Worm (Caenorhabditis elegans) whole organism, late embryonic: ENCODE measurements around the gene Y73F8A.22.

ENCODE experiments used
- C08G9.2 ChIP-seq: sonication (generic microtip); optimal IDR thresholded peaks from 2 replicates; lab custom pipeline; 2016; ENCODE audit warnings: mild to moderate bottlenecking, missing genetic modification characterization, moderate library complexity, missing compliant biosample characterization
- C38D4.7 ChIP-seq: fragments of 200-800 bp; sonication (Bioruptor generic); optimal IDR thresholded peaks from 2 replicates; lab custom pipeline; 2018; ENCODE audit warnings: mild to moderate bottlenecking, missing genetic modification characterization, moderate library complexity, missing compliant biosample characterization
- ahr-1 ChIP-seq: sonication (generic microtip); optimal IDR thresholded peaks from 2 replicates; lab custom pipeline; 2016; ENCODE audit warnings: missing genetic modification characterization, missing compliant biosample characterization
- ama-1 ChIP-seq: fragments of 150-350 bp; optimal IDR thresholded peaks from 2 replicates; lab custom pipeline; 2014
- ceh-22 ChIP-seq: sonication (generic microtip); optimal IDR thresholded peaks from 2 replicates; lab custom pipeline; 2017; ENCODE audit warnings: missing biosample characterization, missing genetic modification characterization
- ceh-24 ChIP-seq: sonication (generic microtip); optimal IDR thresholded peaks from 2 replicates; lab custom pipeline; 2016; ENCODE audit warnings: mild to moderate bottlenecking, missing genetic modification characterization, missing compliant biosample characterization
- ceh-31 ChIP-seq: sonication (generic microtip); optimal IDR thresholded peaks from 2 replicates; lab custom pipeline; 2016; ENCODE audit warnings: missing genetic modification characterization, missing compliant biosample characterization
- ceh-45 ChIP-seq: fragments of 200-800 bp; sonication (Bioruptor generic); IDR thresholded peaks from 2 replicates; pipeline ENCODE4 v1.3.6; 2022; ENCODE audit warnings: missing genetic modification reagents, missing genetic modification characterization, missing compliant biosample characterization
- ceh-48 ChIP-seq: sonication (generic microtip); optimal IDR thresholded peaks from 2 replicates; lab custom pipeline; 2016; ENCODE audit warnings: missing genetic modification characterization, inconsistent platforms, missing compliant biosample characterization
- ceh-9 ChIP-seq: sonication (generic microtip); optimal IDR thresholded peaks from 2 replicates; lab custom pipeline; 2016; ENCODE audit warnings: mild to moderate bottlenecking, missing genetic modification characterization, inconsistent platforms, missing compliant biosample characterization
- dve-1 ChIP-seq: sonication (generic microtip); optimal IDR thresholded peaks from 2 replicates; lab custom pipeline; 2017; ENCODE audit warnings: antibody characterized with exemption, mild to moderate bottlenecking, missing genetic modification characterization, missing compliant biosample characterization
- elt-2 ChIP-seq: sonication (generic microtip); optimal IDR thresholded peaks from 2 replicates; lab custom pipeline; 2016; ENCODE audit warnings: missing genetic modification reagents, missing genetic modification characterization, missing compliant biosample characterization
- fkh-10 ChIP-seq: fragments of 150-350 bp; optimal IDR thresholded peaks from 2 replicates; lab custom pipeline; 2014; ENCODE audit warnings: missing biosample characterization, missing genetic modification reagents, missing genetic modification characterization
- fkh-6 ChIP-seq: sonication (generic microtip); optimal IDR thresholded peaks from 2 replicates; lab custom pipeline; 2016; ENCODE audit warnings: missing genetic modification characterization, missing compliant biosample characterization
- gmeb-2 ChIP-seq: sonication (generic microtip); optimal IDR thresholded peaks from 2 replicates; lab custom pipeline; 2016; ENCODE audit warnings: missing genetic modification characterization, inconsistent platforms, missing compliant biosample characterization
- hlh-13 ChIP-seq: fragments of 200-800 bp; sonication (Bioruptor generic); optimal IDR thresholded peaks from 2 replicates; lab custom pipeline; 2018; ENCODE audit warnings: mild to moderate bottlenecking, missing genetic modification characterization, missing compliant biosample characterization
- hlh-30 ChIP-seq: sonication (generic microtip); optimal IDR thresholded peaks from 2 replicates; lab custom pipeline; 2017; ENCODE audit warnings: antibody characterized with exemption, missing genetic modification characterization, missing compliant biosample characterization; ENCODE audit not compliant: insufficient read depth
- hlh-8 ChIP-seq: sonication (generic microtip); optimal IDR thresholded peaks from 2 replicates; lab custom pipeline; 2016; ENCODE audit warnings: missing genotype, missing genetic modification characterization, missing compliant biosample characterization
- lim-6 ChIP-seq: sonication (generic microtip); optimal IDR thresholded peaks from 2 replicates; lab custom pipeline; 2016; ENCODE audit warnings: missing genetic modification characterization, missing compliant biosample characterization
- madf-2 ChIP-seq: sonication (generic microtip); optimal IDR thresholded peaks from 2 replicates; lab custom pipeline; 2017; ENCODE audit warnings: missing genetic modification characterization, missing compliant biosample characterization
- mec-3 ChIP-seq: sonication (generic microtip); optimal IDR thresholded peaks from 2 replicates; lab custom pipeline; 2016; ENCODE audit warnings: borderline replicate concordance, missing genetic modification characterization, missing compliant biosample characterization
- nhr-11 ChIP-seq: fragments of 150-350 bp; optimal IDR thresholded peaks from 2 replicates; lab custom pipeline; 2014; ENCODE audit warnings: missing biosample characterization, missing genetic modification characterization
- nhr-232 ChIP-seq: sonication (generic microtip); optimal IDR thresholded peaks from 2 replicates; lab custom pipeline; 2016; ENCODE audit warnings: missing genetic modification characterization, missing compliant biosample characterization
- npax-4 ChIP-seq: sonication (generic microtip); optimal IDR thresholded peaks from 2 replicates; lab custom pipeline; 2016; ENCODE audit warnings: missing genetic modification characterization, missing compliant biosample characterization
- pag-3 ChIP-seq: sonication (generic microtip); optimal IDR thresholded peaks from 2 replicates; lab custom pipeline; 2016; ENCODE audit warnings: missing compliant biosample characterization, missing genetic modification characterization, borderline replicate concordance
- pax-1 ChIP-seq: fragments of 150-350 bp; optimal IDR thresholded peaks from 2 replicates; lab custom pipeline; 2014; ENCODE audit warnings: missing biosample characterization, missing genetic modification characterization
- pha-4 ChIP-seq: fragments of 150-350 bp; optimal IDR thresholded peaks from 2 replicates; lab custom pipeline; 2018; ENCODE audit warnings: missing biosample characterization, missing genetic modification reagents, missing genetic modification characterization
- ref-2 ChIP-seq: sonication (generic microtip); optimal IDR thresholded peaks from 2 replicates; lab custom pipeline; 2016; ENCODE audit warnings: missing genetic modification characterization, missing compliant biosample characterization
- rnt-1 ChIP-seq: sonication (generic microtip); optimal IDR thresholded peaks from 2 replicates; lab custom pipeline; 2016; ENCODE audit warnings: missing genetic modification characterization, missing compliant biosample characterization
- sdc-2 ChIP-seq: sonication (generic microtip); optimal IDR thresholded peaks from 2 replicates; lab custom pipeline; 2016; ENCODE audit warnings: missing genotype, missing genetic modification characterization, missing compliant biosample characterization
- sox-4 ChIP-seq: sonication (generic microtip); optimal IDR thresholded peaks from 2 replicates; lab custom pipeline; 2017; ENCODE audit warnings: mild to moderate bottlenecking, missing genetic modification characterization, inconsistent platforms, missing compliant biosample characterization
- syd-9 ChIP-seq: sonication (generic microtip); optimal IDR thresholded peaks from 2 replicates; lab custom pipeline; 2016; ENCODE audit warnings: mild to moderate bottlenecking, missing genetic modification characterization, moderate library complexity, missing compliant biosample characterization
- ttx-3 ChIP-seq: sonication (generic microtip); optimal IDR thresholded peaks from 2 replicates; lab custom pipeline; 2016; ENCODE audit warnings: missing genetic modification reagents, missing genetic modification characterization, missing compliant biosample characterization
- unc-3 ChIP-seq, 2 experiments: fragments of 200-800 bp in 1 of 2; sonication (Bioruptor generic) in 1 of 2; sonication (generic microtip) in 1 of 2; conservative IDR thresholded peaks in 1 of 2; optimal IDR thresholded peaks in 1 of 2; 2 replicates each; pipeline versions ENCODE4 v1.3.6 to Lab custom; 2016 to 2022; ENCODE audit warnings: missing compliant biosample characterization in 2 of 2, missing genetic modification characterization in 2 of 2, missing genetic modification reagents in 1 of 2
- unc-86 ChIP-seq: sonication (generic microtip); optimal IDR thresholded peaks from 2 replicates; lab custom pipeline; 2016; ENCODE audit warnings: missing genetic modification characterization, missing compliant biosample characterization
- zip-5 ChIP-seq: sonication (generic microtip); optimal IDR thresholded peaks from 2 replicates; lab custom pipeline; 2016; ENCODE audit warnings: missing genetic modification characterization, missing compliant biosample characterization
- ztf-16 ChIP-seq: sonication (generic microtip); optimal IDR thresholded peaks from 2 replicates; lab custom pipeline; 2017; ENCODE audit warnings: missing genetic modification characterization, missing compliant biosample characterization

The Y73F8A.22 gene

DNA sequence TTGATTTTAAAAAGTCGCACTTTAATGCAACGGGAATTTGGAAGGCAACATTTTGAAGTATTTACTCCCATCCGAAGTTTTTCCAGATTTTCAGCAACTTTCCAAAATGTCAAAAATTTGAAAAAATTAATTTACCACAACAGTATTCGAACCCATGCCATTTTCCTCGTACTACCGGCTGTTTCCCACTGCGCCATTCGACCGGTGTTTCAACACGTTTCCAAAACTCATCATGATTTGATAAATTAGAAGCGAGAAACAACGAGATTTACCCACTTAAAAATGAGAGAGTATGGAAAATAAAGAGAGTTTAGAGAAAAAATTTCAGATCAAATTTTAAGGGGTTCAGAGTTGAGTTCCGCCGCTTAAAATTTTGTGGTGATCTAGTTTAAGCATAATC lies 7.4 kb downstream of the Y73F8A.22 start:
- TF ChIP-seq hlh-13 (GFP tag; lab: Kevin White, UChicago) (no peak), dve-1 (no peak), ceh-9 (no peak), npax-4 (tag; lab: Kevin White, UChicago) (no peak), sdc-2 (tag; lab: Kevin White, UChicago) (no peak), ref-2 (no peak), nhr-11 (no peak), syd-9 (tag; lab: Kevin White, UChicago) (no peak), gmeb-2 (no peak), ceh-22 (tag; lab: Kevin White, UChicago) (no peak), ttx-3 (tag; lab: Kevin White, UChicago) (no peak), ceh-24 (tag; lab: Kevin White, UChicago) (no peak), ceh-45 (GFP tag; lab: Robert Waterston, UW) (no peak), C38D4.7 (GFP tag; lab: Kevin White, UChicago) (no peak)
- TF ChIP-seq, all 69 proteins: peak for 0

DNA sequence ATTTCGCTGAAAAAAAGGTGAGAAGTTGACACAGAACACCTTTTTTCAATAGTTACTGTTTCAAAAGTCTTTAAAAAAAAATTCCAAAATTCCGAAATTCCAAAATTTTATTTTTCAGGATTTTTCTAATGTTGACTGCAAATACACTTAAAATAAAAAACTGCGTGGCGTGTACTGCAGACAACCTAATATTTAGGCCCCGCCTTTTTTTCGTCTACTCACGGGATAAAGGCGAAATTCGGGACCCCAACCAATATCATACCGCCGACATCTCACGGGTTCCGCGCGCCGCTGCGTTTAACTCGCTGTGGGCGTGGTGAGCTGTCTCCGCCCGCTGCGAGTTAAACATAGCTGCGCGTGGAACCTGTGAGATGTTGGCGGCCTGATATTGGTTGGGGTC lies 38.6 kb downstream of the Y73F8A.22 start:
- TF ChIP-seq syd-9 (tag; lab: Kevin White, UChicago): no peak
- TF ChIP-seq pag-3 (tag; lab: Kevin White, UChicago): no peak
- TF ChIP-seq, all 69 proteins: peak for 0

DNA sequence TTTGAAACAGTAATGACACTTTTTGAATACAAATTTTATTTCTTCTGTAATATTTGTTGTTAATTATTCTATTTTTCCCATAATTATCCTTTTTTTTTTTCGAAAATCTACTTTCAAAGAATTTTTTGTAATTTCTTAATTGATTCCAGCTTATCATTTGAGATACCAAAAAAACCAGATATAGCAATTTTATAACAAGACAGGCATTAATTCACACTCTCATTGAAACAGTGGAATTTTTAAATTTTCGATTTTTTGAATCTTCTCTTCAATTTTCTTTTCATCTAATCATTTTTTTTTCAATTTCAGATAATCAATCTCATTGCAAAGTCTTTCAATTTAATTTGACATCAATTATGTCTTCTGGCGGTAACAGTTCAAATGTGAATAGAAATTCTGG lies 41.2 kb downstream of the Y73F8A.22 start, which contains the start of gene nhr-5:
nhr-5 (plus strand) TSS at position 301 of the 400 bp plus-strand sequence.
- no peak for TF ChIP-seq nhr-11
- TF ChIP-seq ceh-31: no peak
- no peak for TF ChIP-seq sox-4 (tag; lab: Kevin White, UChicago)
- no peak for TF ChIP-seq fkh-10
- TF ChIP-seq zip-5 (tag; lab: Kevin White, UChicago): no peak
- no peak for TF ChIP-seq hlh-30
- TF ChIP-seq fkh-6 (tag; lab: Kevin White, UChicago): no peak
- TF ChIP-seq ceh-22 (tag; lab: Kevin White, UChicago): no peak
- no peak for TF ChIP-seq elt-2 (tag; lab: Kevin White, UChicago)
- TF ChIP-seq unc-3 (GFP tag; conservative IDR thresholded peaks at IDR 0.05; lab: Robert Waterston, UW): no peak
- no peak for TF ChIP-seq unc-3 (tag; optimal IDR thresholded peaks at IDR 0.05; lab: Kevin White, UChicago)

ce11 chrIV:15398643-15399042 lies 42.6 kb downstream of the Y73F8A.22 start:
- TF ChIP-seq hlh-30: peak; percentile 20
- TF ChIP-seq dve-1: no peak
- TF ChIP-seq, all 69 proteins: peak for 1

ce11 chrIV:15395260-15395844 lies 45.9 kb downstream of the Y73F8A.22 start:
- TF ChIP-seq elt-2 (tag; lab: Kevin White, UChicago) (peak; percentile 79), unc-86 (tag; lab: Kevin White, UChicago) (no peak)

- no peak for TF ChIP-seq pax-1 (tag; lab: Kevin White, UChicago)
- no peak for TF ChIP-seq madf-2 (tag; lab: Kevin White, UChicago)
- no peak for TF ChIP-seq ahr-1 (tag; lab: Kevin White, UChicago)
- no peak for TF ChIP-seq C08G9.2 (tag; lab: Kevin White, UChicago)
- no peak for TF ChIP-seq ttx-3 (tag; lab: Kevin White, UChicago)
- no peak for TF ChIP-seq lim-6 (tag; lab: Kevin White, UChicago)
- TF ChIP-seq mec-3 (tag; lab: Kevin White, UChicago): no peak
- TF ChIP-seq rnt-1 (tag; lab: Kevin White, UChicago): no peak
- TF ChIP-seq dve-1: no peak
- no peak for TF ChIP-seq ceh-31
- no peak for TF ChIP-seq ztf-16 (tag; lab: Kevin White, UChicago)
- TF ChIP-seq ama-1 (lab: Kevin White, UChicago): no peak
- TF ChIP-seq ref-2: no peak
- TF ChIP-seq nhr-232 (tag; lab: Kevin White, UChicago): no peak
- no peak for TF ChIP-seq elt-2 (tag; lab: Kevin White, UChicago)
- no peak for TF ChIP-seq hlh-8 (tag; lab: Kevin White, UChicago)
- no peak for TF ChIP-seq pha-4 (tag; lab: Kevin White, UChicago)
- TF ChIP-seq ceh-48 (tag; lab: Kevin White, UChicago): no peak
Measured at ce11 chrIV:15394544-15395125, 46.6 kb downstream of the Y73F8A.22 start.
